Fruit fly (Drosophila melanogaster) Kc167 (cell line): ENCODE measurements around the gene Cox10.

Source experiments
- Myc ChIP-seq: fragments of >200 bp; optimal IDR thresholded peaks from 2 replicates; lab custom pipeline; 2017; ENCODE audit warnings: missing external identifiers
- Sin3A ChIP-seq: fragments of >200 bp; optimal IDR thresholded peaks from 2 replicates; lab custom pipeline; 2018; ENCODE audit warnings: missing external identifiers
- h ChIP-seq: fragments of >200 bp; optimal IDR thresholded peaks from 3 replicates; lab custom pipeline; 2018; ENCODE audit warnings: missing external identifiers
- insv ChIP-seq: fragments of >200 bp; optimal IDR thresholded peaks from 3 replicates; lab custom pipeline; 2018; ENCODE audit warnings: missing external identifiers
- psq ChIP-seq: fragments of >200 bp; optimal IDR thresholded peaks from 2 replicates; lab custom pipeline; 2017; ENCODE audit warnings: missing external identifiers
- ttk ChIP-seq: sonication (Bioruptor generic); optimal IDR thresholded peaks from 2 replicates; lab custom pipeline; 2017; ENCODE audit warnings: missing external identifiers

DNA sequence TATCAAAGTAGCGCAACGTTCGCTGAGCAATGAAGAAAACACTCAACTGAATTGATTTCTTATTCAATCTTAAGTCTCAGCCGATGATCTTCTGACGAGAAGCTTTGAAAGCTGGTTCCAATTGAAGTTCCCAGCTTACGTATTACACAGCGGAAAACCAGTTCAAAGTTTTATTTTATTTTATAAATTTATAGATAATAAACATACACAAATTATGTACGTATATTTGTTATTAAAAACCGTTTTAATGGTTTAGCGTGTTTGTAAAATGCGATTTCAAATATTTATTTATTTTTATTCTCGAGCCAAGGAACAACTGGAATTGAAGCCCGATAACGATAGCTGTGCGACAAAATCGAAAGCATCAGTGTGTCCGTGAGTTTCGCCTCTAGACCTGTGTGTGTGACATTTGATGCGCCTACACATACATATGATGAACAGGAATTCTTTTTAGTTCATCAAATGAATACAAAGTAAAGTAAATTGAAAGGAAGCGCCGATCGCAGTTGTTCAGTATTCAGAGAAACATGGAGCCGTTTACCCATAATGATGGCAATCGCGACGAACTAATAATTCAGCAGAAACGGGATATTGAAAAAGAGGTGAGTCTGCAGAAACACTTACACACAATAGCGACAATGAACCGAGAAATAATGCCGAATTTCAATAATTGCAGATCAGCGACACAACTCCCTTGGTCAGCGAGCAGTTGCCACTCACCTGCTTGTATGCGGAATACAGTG is 24.6 kb upstream of the Cox10 start, which contains the start of the genes CG5390 and CG4968:
- TF ChIP-seq Sin3A (lab: Kevin White, UChicago): no peak
- no peak for TF ChIP-seq h (lab: Kevin White, UChicago)
- no peak for TF ChIP-seq ttk (lab: Kevin White, UChicago)
- no peak for TF ChIP-seq psq (lab: Kevin White, UChicago)
- no peak for TF ChIP-seq Myc (lab: Kevin White, UChicago)
- TF ChIP-seq insv (lab: Kevin White, UChicago): no peak
